Fruit fly (Drosophila melanogaster) whole organism, embryonic: ENCODE data around the gene CG33125.

Experiments used
- Antp ChIP-seq: fragments of 200-800 bp; sonication (Bioruptor generic); optimal IDR thresholded peaks from 3 replicates; lab custom pipeline; 2016; ENCODE audit warnings: missing biosample characterization, missing genetic modification characterization
- B-H1 ChIP-seq: fragments of 200-800 bp; sonication (Bioruptor generic); IDR thresholded peaks from 3 replicates; pipeline ENCODE4 v1.3.6; 2022; ENCODE audit warnings: missing biosample characterization, missing genetic modification characterization
- B-H2 ChIP-seq: fragments of 200-800 bp; sonication (Bioruptor generic); optimal IDR thresholded peaks from 2 replicates; lab custom pipeline; 2018; ENCODE audit warnings: missing biosample characterization, mild to moderate bottlenecking, missing genetic modification characterization
- CG12942 ChIP-seq: fragments of 200-800 bp; sonication (Bioruptor generic); optimal IDR thresholded peaks from 3 replicates; lab custom pipeline; 2016; ENCODE audit warnings: missing biosample characterization, missing genetic modification characterization
- CG14860 ChIP-seq: fragments of 200-800 bp; sonication (Bioruptor generic); IDR thresholded peaks from 3 replicates; pipeline ENCODE4 v1.3.6; 2022; ENCODE audit warnings: missing biosample characterization, missing genetic modification characterization; ENCODE audit not compliant: partially characterized antibody
- CG15696 ChIP-seq: fragments of 200-800 bp; sonication (Bioruptor generic); optimal IDR thresholded peaks from 2 replicates; lab custom pipeline; 2019; ENCODE audit warnings: missing biosample characterization, mild to moderate bottlenecking, missing genetic modification characterization, moderate library complexity
- CG2129 ChIP-seq: fragments of 200-800 bp; sonication (Bioruptor generic); IDR thresholded peaks from 2 replicates; pipeline ENCODE4 v1.3.6; 2022; ENCODE audit warnings: missing biosample characterization, missing genetic modification characterization; ENCODE audit not compliant: partially characterized antibody
- CG3065 ChIP-seq: fragments of 200-800 bp; sonication (Bioruptor generic); optimal IDR thresholded peaks from 2 replicates; lab custom pipeline; 2016; ENCODE audit warnings: missing biosample characterization, missing genetic modification characterization
- CG31388 ChIP-seq: fragments of 200-800 bp; sonication (Bioruptor generic); optimal IDR thresholded peaks from 2 replicates; lab custom pipeline; 2016; ENCODE audit warnings: missing biosample characterization, missing genetic modification characterization
- CG31441 ChIP-seq: fragments of 200-800 bp; sonication (Bioruptor generic); IDR thresholded peaks from 2 replicates; pipeline ENCODE4 v1.3.6; 2022; ENCODE audit warnings: missing biosample characterization, missing genetic modification characterization
- CG32532 ChIP-seq: fragments of 200-800 bp; sonication (Bioruptor generic); IDR thresholded peaks from 2 replicates; pipeline ENCODE4 v1.3.6; 2022; ENCODE audit warnings: missing biosample characterization, missing genetic modification characterization
- CG4730 ChIP-seq: fragments of 200-800 bp; sonication (Bioruptor generic); IDR thresholded peaks from 2 replicates; pipeline ENCODE4 v1.3.6; 2022; ENCODE audit warnings: missing biosample characterization, missing genetic modification characterization
- CG6272 ChIP-seq: fragments of 200-800 bp; sonication (Bioruptor generic); IDR thresholded peaks from 2 replicates; pipeline ENCODE4 v1.3.6; 2022; ENCODE audit warnings: missing biosample characterization, missing genetic modification characterization
- CG7357 ChIP-seq: fragments of 200-800 bp; sonication (Bioruptor generic); IDR thresholded peaks from 3 replicates; pipeline ENCODE4 v1.3.6; 2022; ENCODE audit warnings: missing biosample characterization, missing genetic modification characterization
- CG9609 ChIP-seq: fragments of 200-800 bp; sonication (Bioruptor generic); optimal IDR thresholded peaks from 3 replicates; lab custom pipeline; 2016; ENCODE audit warnings: missing biosample characterization, missing genetic modification characterization
- CHES-1-like ChIP-seq: fragments of 200-800 bp; sonication (Bioruptor generic); optimal IDR thresholded peaks from 2 replicates; lab custom pipeline; 2016; ENCODE audit warnings: missing biosample characterization, missing genetic modification characterization
- CkIIα-i1 ChIP-seq: fragments of 200-800 bp; sonication (Bioruptor generic); IDR thresholded peaks from 2 replicates; pipeline ENCODE4 v1.3.6; 2022; ENCODE audit warnings: missing biosample characterization, missing genetic modification characterization
- Ets65A ChIP-seq: fragments of 200-800 bp; sonication (Bioruptor generic); peaks from one replicate; lab custom pipeline; 2016; ENCODE audit warnings: missing biosample characterization, missing genetic modification characterization
- Fer2 ChIP-seq: fragments of 200-800 bp; sonication (Bioruptor generic); optimal IDR thresholded peaks from 2 replicates; lab custom pipeline; 2018; ENCODE audit warnings: missing biosample characterization, mild to moderate bottlenecking, missing genetic modification characterization, moderate library complexity
- GATAe ChIP-seq: fragments of 200-800 bp; sonication (Bioruptor generic); conservative IDR thresholded peaks from 2 replicates; pipeline ENCODE4 v1.3.6; 2022; ENCODE audit warnings: missing biosample characterization, missing genetic modification characterization
- Hand ChIP-seq: fragments of 200-800 bp; sonication (Bioruptor generic); optimal IDR thresholded peaks from 2 replicates; lab custom pipeline; 2017; ENCODE audit warnings: mild to moderate bottlenecking, missing biosample characterization, missing genetic modification reagents, missing genetic modification characterization
- Hr39 ChIP-seq: fragments of >200 bp; optimal IDR thresholded peaks from 2 replicates; lab custom pipeline; 2017
- Lim3 ChIP-seq: fragments of 200-800 bp; sonication (Bioruptor generic); IDR thresholded peaks from 2 replicates; pipeline ENCODE4 v1.3.6; 2022; ENCODE audit warnings: missing biosample characterization, missing genetic modification characterization
- Ssrp ChIP-seq: fragments of 200-800 bp; sonication (Bioruptor generic); optimal IDR thresholded peaks from 2 replicates; lab custom pipeline; 2018; ENCODE audit warnings: missing biosample characterization, mild to moderate bottlenecking, missing genetic modification characterization, moderate library complexity
- TFAM ChIP-seq: fragments of 200-800 bp; sonication (Bioruptor generic); optimal IDR thresholded peaks from 2 replicates; lab custom pipeline; 2017; ENCODE audit warnings: missing biosample characterization, missing genetic modification characterization, inconsistent platforms
- Xrp1 ChIP-seq: fragments of 200-800 bp; sonication (Bioruptor generic); IDR thresholded peaks from 2 replicates; pipeline ENCODE4 v1.3.6; 2022; ENCODE audit warnings: missing biosample characterization, missing genetic modification characterization
- ato ChIP-seq: fragments of 200-800 bp; sonication (Bioruptor generic); IDR thresholded peaks from 2 replicates; pipeline ENCODE4 v1.3.6; 2022; ENCODE audit warnings: missing biosample characterization, missing genetic modification characterization; ENCODE audit not compliant: partially characterized antibody
- az2 ChIP-seq: fragments of 200-800 bp; sonication (Bioruptor generic); optimal IDR thresholded peaks from 3 replicates; lab custom pipeline; 2016; ENCODE audit warnings: missing biosample characterization, missing genetic modification characterization
- crol ChIP-seq: fragments of 200-800 bp; sonication (Bioruptor generic); IDR thresholded peaks from 2 replicates; pipeline ENCODE4 v1.3.6; 2022; ENCODE audit warnings: missing biosample characterization, missing genetic modification characterization
- ftz-f1 ChIP-seq: fragments of 200-800 bp; sonication (Bioruptor generic); optimal IDR thresholded peaks from 2 replicates; lab custom pipeline; 2016; ENCODE audit warnings: missing biosample characterization, missing genetic modification characterization
- gem ChIP-seq: fragments of 200-800 bp; sonication (Bioruptor generic); optimal IDR thresholded peaks from 2 replicates; lab custom pipeline; 2019; ENCODE audit warnings: missing biosample characterization, mild to moderate bottlenecking, missing genetic modification characterization, moderate library complexity
- gsb ChIP-seq: fragments of 200-800 bp; sonication (Bioruptor generic); IDR thresholded peaks from 2 replicates; pipeline ENCODE4 v1.3.6; 2022; ENCODE audit warnings: missing biosample characterization, missing genetic modification characterization
- jing ChIP-seq: fragments of 200-800 bp; sonication (Bioruptor generic); optimal IDR thresholded peaks from 2 replicates; lab custom pipeline; 2018; ENCODE audit warnings: missing biosample characterization, mild to moderate bottlenecking, missing genetic modification characterization
- ken ChIP-seq: fragments of 200-800 bp; sonication (Bioruptor generic); IDR thresholded peaks from 3 replicates; pipeline ENCODE4 v1.3.6; 2022; ENCODE audit warnings: missing biosample characterization, missing genetic modification characterization
- row ChIP-seq: fragments of 200-800 bp; sonication (Bioruptor generic); IDR thresholded peaks from 3 replicates; pipeline ENCODE4 v1.3.6; 2022; ENCODE audit warnings: missing biosample characterization, missing genetic modification characterization
- run ChIP-seq: fragments of 200-800 bp; sonication (Bioruptor generic); optimal IDR thresholded peaks from 3 replicates; lab custom pipeline; 2018; ENCODE audit warnings: missing biosample characterization, mild to moderate bottlenecking, missing genetic modification characterization
- tna ChIP-seq: fragments of 200-800 bp; sonication (Bioruptor generic); IDR thresholded peaks from 2 replicates; pipeline ENCODE4 v1.3.6; 2022; ENCODE audit warnings: missing biosample characterization, missing genetic modification characterization; ENCODE audit not compliant: partially characterized antibody
- vnd ChIP-seq: fragments of 200-800 bp; sonication (Bioruptor generic); IDR thresholded peaks from 3 replicates; pipeline ENCODE4 v1.3.6; 2022; ENCODE audit warnings: missing biosample characterization, missing genetic modification characterization; ENCODE audit not compliant: partially characterized antibody
- z ChIP-seq: fragments of 200-800 bp; sonication (Bioruptor generic); IDR thresholded peaks from 3 replicates; pipeline ENCODE4 v1.3.6; 2022; ENCODE audit warnings: missing biosample characterization, missing genetic modification characterization

Gene CG33125

dm6 chr2L:2636326-2637001, 15.8 kb downstream of the CG33125 start (continued):
- TF ChIP-seq B-H2 (GFP tag; lab: Kevin White, UChicago) (no peak), Xrp1 (GFP tag; lab: Robert Waterston, UW) (no peak), CG7357 (GFP tag; lab: Robert Waterston, UW) (no peak), gsb (no peak), CG3065 (GFP tag; lab: Kevin White, UChicago) (no peak), tna (GFP tag; lab: Robert Waterston, UW) (no peak), CG12942 (GFP tag; lab: Kevin White, UChicago) (no peak), row (GFP tag; lab: Robert Waterston, UW) (0 out of 3 replicates have a peak, but pooled peaks have one; percentile 33), vnd (GFP tag; lab: Robert Waterston, UW) (no peak), Fer2 (tag; lab: Kevin White, UChicago) (no peak), CG15696 (no peak), jing (no peak), CG9609 (GFP tag; lab: Kevin White, UChicago) (no peak), CG14860 (GFP tag; lab: Robert Waterston, UW) (no peak), B-H1 (GFP tag; lab: Robert Waterston, UW) (no peak), CHES-1-like (GFP tag; lab: Kevin White, UChicago) (no peak), gem (tag; lab: Kevin White, UChicago) (peak; percentile 72), CG32532 (GFP tag; lab: Robert Waterston, UW) (0 out of 2 replicates have a peak, but pooled peaks have one; percentile 17), az2 (no peak), Hand (GFP tag; lab: Kevin White, UChicago) (no peak), CG31388 (GFP tag; lab: Kevin White, UChicago) (no peak), GATAe (GFP tag; lab: Robert Waterston, UW) (no peak), ato (GFP tag; lab: Robert Waterston, UW) (no peak), Lim3 (no peak), CG31441 (GFP tag; lab: Robert Waterston, UW) (no peak), CkIIα-i1 (GFP tag; lab: Robert Waterston, UW) (no peak), CG4730 (GFP tag; lab: Robert Waterston, UW) (no peak), Ssrp (tag; lab: Kevin White, UChicago) (peak; percentile 31), TFAM (no peak), CG6272 (GFP tag; lab: Robert Waterston, UW) (no peak), ftz-f1 (no peak), run (tag; lab: Kevin White, UChicago) (peak; percentile 3), crol (GFP tag; lab: Robert Waterston, UW) (no peak), CG2129 (GFP tag; lab: Robert Waterston, UW) (no peak)

dm6 chr2L:2628760-2629159, 23.5 kb downstream of the CG33125 start:
- TF ChIP-seq ken = no peak
- TF ChIP-seq Ets65A = peak; percentile 92
- no peak for TF ChIP-seq Antp

dm6 chr2L:2627507-2627906, 24.7 kb downstream of the CG33125 start:
- TF ChIP-seq z (GFP tag; lab: Robert Waterston, UW) (no peak), Hr39 (peak; percentile 17)
